Fruit fly (Drosophila melanogaster): ENCODE data around the gene SoYb.

Gene SoYb

DNA sequence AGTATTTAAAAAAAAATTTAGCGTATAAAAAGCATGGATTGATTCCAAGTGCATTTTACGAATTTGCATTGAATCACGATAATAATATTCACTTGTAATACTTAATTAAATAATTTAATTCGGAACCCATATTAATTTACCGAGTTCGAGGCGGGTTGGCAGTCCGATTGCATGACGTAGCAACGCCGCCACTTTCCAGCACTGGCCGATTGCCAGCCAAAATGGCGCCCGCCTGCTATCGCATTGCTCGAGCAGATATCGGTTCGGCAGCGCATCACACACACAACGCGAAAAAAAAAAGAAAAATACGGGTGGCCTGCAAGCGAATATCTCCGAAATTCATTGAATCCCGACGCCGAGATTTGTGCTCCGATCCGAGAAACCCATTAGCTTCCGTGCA is 1.1 kb upstream of the SoYb start, which contains the start of gene Ndf (continued):
- TF ChIP-seq fd85E (GFP tag; optimal IDR thresholded peaks at IDR 0.05) (no peak), Blimp-1 (GFP tag; optimal IDR thresholded peaks at IDR 0.05) (no peak), svp (GFP tag) (no peak), acj6 (GFP tag; optimal IDR thresholded peaks at IDR 0.05) (no peak), CG6276 (GFP tag; optimal IDR thresholded peaks at IDR 0.05) (no peak), topi (GFP tag; optimal IDR thresholded peaks at IDR 0.05) (peak; percentile 59), ss (GFP tag; optimal IDR thresholded peaks at IDR 0.05) (peak; percentile 14 to 35), Hr4 (GFP tag; optimal IDR thresholded peaks at IDR 0.05) (peak; percentile 16), CG1621 (tag; optimal IDR thresholded peaks at IDR 0.05) (peak; percentile 50), achi (GFP tag; optimal IDR thresholded peaks at IDR 0.05) (peak; percentile 76), Sox102F (GFP tag; optimal IDR thresholded peaks at IDR 0.05) (peak; percentile 32), dac (GFP tag; optimal IDR thresholded peaks at IDR 0.05) (peak; percentile 16), CG3919 (GFP tag; optimal IDR thresholded peaks at IDR 0.05) (peak; percentile 59), CG8319 (GFP tag; optimal IDR thresholded peaks at IDR 0.05) (peak; percentile 20), Hr39 (GFP tag; optimal IDR thresholded peaks at IDR 0.05) (no peak), Hr38 (GFP tag; optimal IDR thresholded peaks at IDR 0.05) (no peak), Ets96B (tag; optimal IDR thresholded peaks at IDR 0.05) (peak; percentile 17), pdm3 (GFP tag; optimal IDR thresholded peaks at IDR 0.05) (peak; percentile 50), OdsH (GFP tag; optimal IDR thresholded peaks at IDR 0.05) (peak; percentile 33), dsx (GFP tag; optimal IDR thresholded peaks at IDR 0.05; ENCODE audit: poor library complexity, severe bottlenecking) (no peak), Sox14 (GFP tag; optimal IDR thresholded peaks at IDR 0.05) (peak; percentile 42), CG9139 (GFP tag; optimal IDR thresholded peaks at IDR 0.05) (peak; percentile 46), Sox15 (GFP tag; optimal IDR thresholded peaks at IDR 0.05) (peak; percentile 2), Eip78C (GFP tag) (peak; percentile 73), CG8119 (GFP tag; IDR thresholded peaks at IDR 0.05) (0 out of 3 replicates have a peak, but pooled peaks have one; percentile 16), esn (GFP tag; optimal IDR thresholded peaks at IDR 0.05) (peak; percentile 58), cyc (GFP tag; optimal IDR thresholded peaks at IDR 0.05) (peak; percentile 65), fd59A (GFP tag; optimal IDR thresholded peaks at IDR 0.05) (peak; percentile 33), eg (GFP tag; IDR thresholded peaks at IDR 0.05) (peak; percentile 63), CG31627 (GFP tag; optimal IDR thresholded peaks at IDR 0.05) (peak; percentile 64), Gug (GFP tag; IDR thresholded peaks at IDR 0.05) (peak; percentile 38; the same call in 1 of the 2 replicates), CG6792 (GFP tag; optimal IDR thresholded peaks at IDR 0.05) (peak; percentile 55), lz (GFP tag; optimal IDR thresholded peaks at IDR 0.05) (peak; percentile 58), CG10669 (GFP tag; optimal IDR thresholded peaks at IDR 0.05) (peak; percentile 6), CG34406 (GFP tag; optimal IDR thresholded peaks at IDR 0.05) (peak; percentile 23), CG10631 (GFP tag; optimal IDR thresholded peaks at IDR 0.05) (peak; percentile 49), CG15336 (GFP tag; IDR thresholded peaks at IDR 0.05) (peak; percentile 38; the same call in 1 of the 2 replicates), Met (GFP tag; optimal IDR thresholded peaks at IDR 0.05) (peak; percentile 57), CG6854 (GFP tag; optimal IDR thresholded peaks at IDR 0.05) (no peak), fkh (GFP tag; optimal IDR thresholded peaks at IDR 0.05) (no peak), CG11294 (GFP tag; IDR thresholded peaks at IDR 0.05) (no peak), CG11902 (GFP tag; optimal IDR thresholded peaks at IDR 0.05) (peak; percentile 13), CG6163 (GFP tag; IDR thresholded peaks at IDR 0.05) (peak; percentile 75)

dm6 chr2L:9996553-9996952 is 6.0 kb downstream of the SoYb start:
- no peak for TF ChIP-seq Sox14 (GFP tag; optimal IDR thresholded peaks at IDR 0.05)
- TF ChIP-seq esn (GFP tag; optimal IDR thresholded peaks at IDR 0.05) = peak; percentile 16

Measured in whole organism, prepupa.